Fruit fly (Drosophila melanogaster) whole organism, embryonic: Measurements from ENCODE around the gene CG33331.

ENCODE experiments used
- Aef1 ChIP-seq: fragments of 200-800 bp; sonication (Bioruptor generic); IDR thresholded peaks from 3 replicates; pipeline ENCODE4 v1.3.6; 2022; ENCODE audit warnings: missing biosample characterization, missing genetic modification characterization
- BtbVII ChIP-seq: fragments of 200-800 bp; sonication (Bioruptor generic); optimal IDR thresholded peaks from 3 replicates; lab custom pipeline; 2017; ENCODE audit warnings: missing biosample characterization, mild to moderate bottlenecking, missing genetic modification characterization
- CG1024 ChIP-seq: fragments of 200-800 bp; sonication (Bioruptor generic); IDR thresholded peaks from 2 replicates; pipeline ENCODE4 v1.3.6; 2022; ENCODE audit warnings: missing biosample characterization, missing genetic modification characterization
- CG11085 ChIP-seq: fragments of 200-800 bp; sonication (Bioruptor generic); IDR thresholded peaks from 2 replicates; pipeline ENCODE4 v1.3.6; 2022; ENCODE audit warnings: missing biosample characterization, missing genetic modification characterization
- CG11247 ChIP-seq: fragments of 200-800 bp; sonication (Bioruptor generic); IDR thresholded peaks from 2 replicates; pipeline ENCODE4 v1.3.6; 2022; ENCODE audit warnings: missing biosample characterization, missing genetic modification characterization
- CG12942 ChIP-seq: fragments of 200-800 bp; sonication (Bioruptor generic); optimal IDR thresholded peaks from 3 replicates; lab custom pipeline; 2016; ENCODE audit warnings: missing biosample characterization, missing genetic modification characterization
- CG14441 ChIP-seq: fragments of 200-800 bp; sonication (Bioruptor generic); IDR thresholded peaks from 2 replicates; pipeline ENCODE4 v1.3.6; 2022; ENCODE audit warnings: missing biosample characterization, missing genetic modification characterization
- CG16813 ChIP-seq: fragments of 200-800 bp; sonication (Bioruptor generic); IDR thresholded peaks from 3 replicates; pipeline ENCODE4 v1.3.6; 2022; ENCODE audit warnings: missing biosample characterization, missing genetic modification characterization; ENCODE audit not compliant: partially characterized antibody
- CG18011 ChIP-seq: fragments of 200-800 bp; sonication (Bioruptor generic); optimal IDR thresholded peaks from 2 replicates; lab custom pipeline; 2017; ENCODE audit warnings: missing biosample characterization, missing genetic modification characterization, mild to moderate bottlenecking, moderate library complexity, missing genotype
- CG2889 ChIP-seq: fragments of 200-800 bp; sonication (Bioruptor generic); IDR thresholded peaks from 3 replicates; pipeline ENCODE4 v1.3.6; 2022; ENCODE audit warnings: missing biosample characterization, missing genetic modification characterization
- CG30431 ChIP-seq: fragments of 200-800 bp; sonication (Bioruptor generic); optimal IDR thresholded peaks from 2 replicates; lab custom pipeline; 2017; ENCODE audit warnings: missing biosample characterization, missing genetic modification characterization
- CG31441 ChIP-seq: fragments of 200-800 bp; sonication (Bioruptor generic); IDR thresholded peaks from 2 replicates; pipeline ENCODE4 v1.3.6; 2022; ENCODE audit warnings: missing biosample characterization, missing genetic modification characterization
- CG33213 ChIP-seq: fragments of 200-800 bp; sonication (Bioruptor generic); optimal IDR thresholded peaks from 3 replicates; lab custom pipeline; 2016; ENCODE audit warnings: missing biosample characterization, missing genetic modification characterization
- CG33557 ChIP-seq: fragments of 200-800 bp; sonication (Bioruptor generic); optimal IDR thresholded peaks from 2 replicates; lab custom pipeline; 2019; ENCODE audit warnings: missing biosample characterization, mild to moderate bottlenecking, missing genetic modification characterization, moderate library complexity
- CG34422 ChIP-seq: fragments of 200-800 bp; sonication (Bioruptor generic); IDR thresholded peaks from 3 replicates; pipeline ENCODE4 v1.3.6; 2022; ENCODE audit warnings: missing biosample characterization, missing genetic modification characterization
- CG4820 ChIP-seq: fragments of 200-800 bp; sonication (Bioruptor generic); optimal IDR thresholded peaks from 3 replicates; lab custom pipeline; 2016; ENCODE audit warnings: missing biosample characterization, missing genetic modification characterization
- CG6254 ChIP-seq: fragments of 200-800 bp; sonication (Bioruptor generic); optimal IDR thresholded peaks from 3 replicates; lab custom pipeline; 2017; ENCODE audit warnings: mild to moderate bottlenecking, missing biosample characterization, missing genetic modification reagents, missing genetic modification characterization
- CG6813 ChIP-seq: fragments of 200-800 bp; sonication (Bioruptor generic); optimal IDR thresholded peaks from 2 replicates; lab custom pipeline; 2017; ENCODE audit warnings: missing biosample characterization, missing genetic modification characterization, mild to moderate bottlenecking, moderate library complexity, missing genetic modification reagents
- CG7786 ChIP-seq: fragments of 200-800 bp; sonication (Bioruptor generic); optimal IDR thresholded peaks from 2 replicates; lab custom pipeline; 2016; ENCODE audit warnings: missing biosample characterization, missing genetic modification characterization
- Camta ChIP-seq: fragments of 200-800 bp; sonication (Bioruptor generic); optimal IDR thresholded peaks from 2 replicates; lab custom pipeline; 2016; ENCODE audit warnings: missing biosample characterization, missing genetic modification characterization
- Dip3 ChIP-seq: fragments of 200-800 bp; sonication (Bioruptor generic); optimal IDR thresholded peaks from 3 replicates; lab custom pipeline; 2016; ENCODE audit warnings: missing biosample characterization, missing genetic modification characterization
- Gsc ChIP-seq: fragments of 200-800 bp; sonication (Bioruptor generic); IDR thresholded peaks from 2 replicates; pipeline ENCODE4 v1.3.6; 2022; ENCODE audit warnings: missing biosample characterization, missing genetic modification characterization
- Hand ChIP-seq: fragments of 200-800 bp; sonication (Bioruptor generic); optimal IDR thresholded peaks from 2 replicates; lab custom pipeline; 2017; ENCODE audit warnings: mild to moderate bottlenecking, missing biosample characterization, missing genetic modification reagents, missing genetic modification characterization
- MBD-R2 ChIP-seq: fragments of 200-800 bp; sonication (Bioruptor generic); IDR thresholded peaks from 2 replicates; pipeline ENCODE4 v1.3.6; 2022; ENCODE audit warnings: missing biosample characterization, missing genetic modification characterization
- Neu2 ChIP-seq: fragments of 200-800 bp; sonication (Bioruptor generic); optimal IDR thresholded peaks from 3 replicates; lab custom pipeline; 2016; ENCODE audit warnings: missing biosample characterization, missing genetic modification characterization, borderline replicate concordance
- Pdp1 ChIP-seq, 2 experiments: fragments of 200-800 bp; sonication (Bioruptor generic); optimal IDR thresholded peaks; 3 replicates each; lab custom pipeline; 2016; ENCODE audit warnings: missing biosample characterization in 2 of 2, missing genetic modification characterization in 2 of 2, mild to moderate bottlenecking in 1 of 2, moderate library complexity in 1 of 2
- Ravus ChIP-seq: fragments of 200-800 bp; sonication (Bioruptor generic); IDR thresholded peaks from 2 replicates; pipeline ENCODE4 v1.3.6; 2022; ENCODE audit warnings: missing biosample characterization, missing genetic modification characterization
- Sry-δ ChIP-seq: fragments of 200-800 bp; sonication (Bioruptor generic); optimal IDR thresholded peaks from 2 replicates; lab custom pipeline; 2016; ENCODE audit warnings: missing biosample characterization, missing genetic modification characterization
- chn ChIP-seq: fragments of 200-800 bp; sonication (Bioruptor generic); optimal IDR thresholded peaks from 2 replicates; lab custom pipeline; 2016; ENCODE audit warnings: missing biosample characterization, missing genetic modification characterization
- ci ChIP-seq: fragments of 200-800 bp; sonication (Bioruptor generic); IDR thresholded peaks from 3 replicates; pipeline ENCODE4 v1.3.6; 2022; ENCODE audit warnings: missing biosample characterization, missing genetic modification characterization
- crol ChIP-seq: fragments of 200-800 bp; sonication (Bioruptor generic); IDR thresholded peaks from 2 replicates; pipeline ENCODE4 v1.3.6; 2022; ENCODE audit warnings: missing biosample characterization, missing genetic modification characterization
- dimm ChIP-seq: fragments of 200-800 bp; sonication (Bioruptor generic); IDR thresholded peaks from 2 replicates; pipeline ENCODE4 v1.3.6; 2022; ENCODE audit warnings: missing biosample characterization, missing genetic modification characterization
- dm ChIP-seq: fragments of 200-800 bp; sonication (Bioruptor generic); optimal IDR thresholded peaks from 3 replicates; lab custom pipeline; 2016; ENCODE audit warnings: missing biosample characterization, missing genetic modification characterization
- dmrt99B ChIP-seq: fragments of 200-800 bp; sonication (Bioruptor generic); optimal IDR thresholded peaks from 2 replicates; lab custom pipeline; 2018; ENCODE audit warnings: missing biosample characterization, mild to moderate bottlenecking, missing genetic modification characterization, moderate library complexity
- ftz-f1 ChIP-seq: fragments of 200-800 bp; sonication (Bioruptor generic); optimal IDR thresholded peaks from 2 replicates; lab custom pipeline; 2016; ENCODE audit warnings: missing biosample characterization, missing genetic modification characterization
- grau ChIP-seq: fragments of 200-800 bp; optimal IDR thresholded peaks from 3 replicates; lab custom pipeline; 2019; ENCODE audit warnings: missing biosample characterization, mild to moderate bottlenecking, missing genetic modification characterization, moderate library complexity
- hbn ChIP-seq: fragments of 200-800 bp; sonication (Bioruptor generic); IDR thresholded peaks from 2 replicates; pipeline ENCODE4 v1.3.6; 2022; ENCODE audit warnings: missing biosample characterization, missing genetic modification characterization; ENCODE audit not compliant: partially characterized antibody
- her ChIP-seq: fragments of 200-800 bp; sonication (Bioruptor generic); optimal IDR thresholded peaks from 2 replicates; lab custom pipeline; 2016; ENCODE audit warnings: missing biosample characterization, missing genetic modification characterization
- hth ChIP-seq: fragments of >200 bp; optimal IDR thresholded peaks from 2 replicates; lab custom pipeline; 2017; ENCODE audit warnings: inconsistent platforms
- insv ChIP-seq, 2 experiments: fragments of 200-800 bp; sonication (Bioruptor generic); optimal IDR thresholded peaks; 3 replicates each; lab custom pipeline; 2016 to 2018; ENCODE audit warnings: missing biosample characterization in 2 of 2, missing genetic modification characterization in 2 of 2
- mld ChIP-seq: fragments of 200-800 bp; sonication (Bioruptor generic); IDR thresholded peaks from 3 replicates; pipeline ENCODE4 v1.3.6; 2022; ENCODE audit warnings: missing biosample characterization, missing genetic modification characterization; ENCODE audit not compliant: partially characterized antibody
- org-1 ChIP-seq: fragments of 200-800 bp; sonication (Bioruptor generic); optimal IDR thresholded peaks from 2 replicates; lab custom pipeline; 2017; ENCODE audit warnings: missing biosample characterization, missing genetic modification characterization
- otp ChIP-seq: fragments of 200-800 bp; sonication (Bioruptor generic); IDR thresholded peaks from 3 replicates; pipeline ENCODE4, ENCODE4 v1.3.6; 2022; ENCODE audit warnings: missing biosample characterization, missing genetic modification characterization
- pita ChIP-seq: fragments of 200-800 bp; sonication (Bioruptor generic); optimal IDR thresholded peaks from 2 replicates; lab custom pipeline; 2017; ENCODE audit warnings: missing biosample characterization, mild to moderate bottlenecking, missing genetic modification characterization
- pros ChIP-seq: fragments of 200-800 bp; sonication (Bioruptor generic); optimal IDR thresholded peaks from 3 replicates; lab custom pipeline; 2019; ENCODE audit warnings: missing biosample characterization, mild to moderate bottlenecking, missing genetic modification characterization, moderate library complexity
- pum ChIP-seq: fragments of 200-800 bp; sonication (Bioruptor generic); optimal IDR thresholded peaks from 2 replicates; lab custom pipeline; 2016; ENCODE audit warnings: missing biosample characterization, missing genetic modification characterization
- scrt ChIP-seq: fragments of 200-800 bp; sonication (Bioruptor generic); optimal IDR thresholded peaks from 2 replicates; lab custom pipeline; 2018; ENCODE audit warnings: missing biosample characterization, mild to moderate bottlenecking, missing genetic modification characterization, moderate library complexity
- sna ChIP-seq: fragments of 200-800 bp; sonication (Bioruptor generic); IDR thresholded peaks from 2 replicates; pipeline ENCODE4 v1.3.6; 2022; ENCODE audit warnings: missing biosample characterization, missing genetic modification characterization; ENCODE audit not compliant: partially characterized antibody
- ssp ChIP-seq: fragments of 200-800 bp; sonication (Bioruptor generic); IDR thresholded peaks from 2 replicates; pipeline ENCODE4 v1.3.6; 2022; ENCODE audit warnings: missing biosample characterization, missing genetic modification characterization
- tup ChIP-seq: fragments of 200-800 bp; sonication (Bioruptor generic); optimal IDR thresholded peaks from 2 replicates; lab custom pipeline; 2016; ENCODE audit warnings: missing biosample characterization, mild to moderate bottlenecking, missing genetic modification characterization, moderate library complexity
- vfl ChIP-seq: fragments of 200-800 bp; sonication (Bioruptor generic); optimal IDR thresholded peaks from 2 replicates; lab custom pipeline; 2016; ENCODE audit warnings: missing biosample characterization, missing genetic modification characterization

The CG33331 gene

dm6 chr3R:14898280-14898756 is 12.1 kb downstream of the CG33331 start, which contains the start of the genes Nup93-2 and CG3817 (continued):
- peak; percentile 38; the same call in 1 of the 3 replicates for TF ChIP-seq ci (GFP tag; lab: Robert Waterston, UW)
- TF ChIP-seq CG7786 = no peak
- no peak for TF ChIP-seq CG33557 (GFP tag; lab: Kevin White, UChicago)
- no peak for TF ChIP-seq sna
- peak; percentile 19 for TF ChIP-seq Camta
- peak; percentile 68 to 76 for TF ChIP-seq Pdp1 (GFP tag; optimal IDR thresholded peaks at IDR 0.05; lab: Kevin White, UChicago)
- peak; percentile 52; the same call in 1 of the 2 replicates for TF ChIP-seq CG14441 (GFP tag; lab: Robert Waterston, UW)
- TF ChIP-seq Gsc = 0 out of 2 replicates have a peak, but pooled peaks have one; percentile 34
- TF ChIP-seq CG1024 = no peak; the same call in 1 of the 2 replicates
- no peak for TF ChIP-seq her (GFP tag; lab: Kevin White, UChicago)
- peak; percentile 57 for TF ChIP-seq pum
- peak; percentile 36 for TF ChIP-seq org-1 (GFP tag; lab: Kevin White, UChicago)
- peak in 1 of 2 experiments; percentile 18 for TF ChIP-seq insv (GFP tag; optimal IDR thresholded peaks at IDR 0.05; lab: Kevin White, UChicago)
- peak; percentile 71; the same call in 1 of the 3 replicates for TF ChIP-seq CG34422
- TF ChIP-seq grau (tag; lab: Kevin White, UChicago) = peak; percentile 76
- peak; percentile 25; the same call in 1 of the 2 replicates for TF ChIP-seq CG11247 (GFP tag; lab: Robert Waterston, UW)
- TF ChIP-seq Neu2 (GFP tag; lab: Kevin White, UChicago) = no peak
- no peak for TF ChIP-seq ftz-f1 (GFP tag; lab: Kevin White, UChicago)
- TF ChIP-seq mld (GFP tag; lab: Robert Waterston, UW) = peak; percentile 28; the same call in 1 of the 3 replicates
- peak; percentile 58 for TF ChIP-seq CG6813
- no peak for TF ChIP-seq Dip3 (GFP tag; lab: Kevin White, UChicago)
- peak; percentile 24 for TF ChIP-seq CG30431 (GFP tag; lab: Kevin White, UChicago)
- no peak for TF ChIP-seq Ravus (GFP tag; lab: Robert Waterston, UW)
- peak; percentile 84 for TF ChIP-seq Aef1 (GFP tag; lab: Robert Waterston, UW)
- peak; percentile 76 for TF ChIP-seq Sry-δ (GFP tag; lab: Kevin White, UChicago)
- TF ChIP-seq CG4820 (GFP tag; lab: Kevin White, UChicago) = peak; percentile 11
- TF ChIP-seq MBD-R2 (GFP tag; lab: Robert Waterston, UW) = peak; percentile 83
- TF ChIP-seq CG11085 (GFP tag; lab: Robert Waterston, UW) = no peak
- TF ChIP-seq hbn (GFP tag; lab: Robert Waterston, UW) = no peak
- TF ChIP-seq BtbVII = no peak
- TF ChIP-seq vfl (GFP tag; lab: Kevin White, UChicago) = peak; percentile 44
- peak; percentile 77 for TF ChIP-seq CG31441
- TF ChIP-seq CG18011 = no peak
- TF ChIP-seq CG16813 = peak; percentile 75
- TF ChIP-seq ssp (GFP tag; lab: Robert Waterston, UW) = peak; percentile 73
- no peak for TF ChIP-seq pita (GFP tag; lab: Kevin White, UChicago)
- TF ChIP-seq otp = no peak
- TF ChIP-seq tup (GFP tag; lab: Kevin White, UChicago) = no peak
- TF ChIP-seq hth (lab: Kevin White, UChicago) = no peak
- TF ChIP-seq dimm (GFP tag; lab: Robert Waterston, UW) = no peak
- TF ChIP-seq CG12942 = peak; percentile 17
- no peak for TF ChIP-seq crol (GFP tag; lab: Robert Waterston, UW)
- TF ChIP-seq dm (GFP tag; lab: Kevin White, UChicago) = peak; percentile 46
- no peak for TF ChIP-seq pros
- TF ChIP-seq CG2889 (GFP tag; lab: Robert Waterston, UW) = 0 out of 3 replicates have a peak, but pooled peaks have one; percentile 18
- peak; percentile 13 for TF ChIP-seq CG33213 (GFP tag; lab: Kevin White, UChicago)
- TF ChIP-seq CG6254 (GFP tag; lab: Kevin White, UChicago) = no peak
- peak; percentile 13 for TF ChIP-seq scrt (GFP tag; lab: Kevin White, UChicago)
- TF ChIP-seq Hand (GFP tag; lab: Kevin White, UChicago) = no peak
- TF ChIP-seq chn (GFP tag; lab: Kevin White, UChicago) = peak; percentile 13
- TF ChIP-seq dmrt99B (tag; lab: Kevin White, UChicago) = no peak
